Fruit fly (Drosophila melanogaster): Measurements from ENCODE around the gene knrl.

DNA sequence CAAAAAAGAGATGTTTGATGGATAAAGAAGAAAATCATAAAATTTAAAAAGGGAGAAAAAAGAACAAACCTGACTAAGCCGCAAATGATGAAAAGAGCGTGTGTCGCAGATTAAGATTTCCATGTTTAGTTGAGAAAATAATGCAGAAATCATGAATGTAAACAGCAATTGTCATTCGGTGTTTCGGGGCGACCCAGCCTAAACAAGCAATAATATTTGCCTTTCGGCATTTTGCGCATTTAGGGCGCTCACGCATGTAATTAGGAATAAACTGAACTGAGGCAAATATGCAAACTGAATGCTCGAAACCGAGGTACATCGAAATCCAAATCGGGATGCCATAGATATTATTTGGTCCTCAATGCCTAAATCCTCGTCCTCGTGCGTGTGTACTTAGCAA, 8.7 kb upstream of the knrl start:
- TF ChIP-seq svp (GFP tag), result no peak
- TF ChIP-seq fd59A (GFP tag; optimal IDR thresholded peaks at IDR 0.05), result no peak
- TF ChIP-seq Hr38 (GFP tag; optimal IDR thresholded peaks at IDR 0.05), result no peak
- no peak for TF ChIP-seq CG11762 (GFP tag; optimal IDR thresholded peaks at IDR 0.05; ENCODE audit: insufficient read depth)
- TF ChIP-seq CG10669 (GFP tag; optimal IDR thresholded peaks at IDR 0.05), result no peak
- TF ChIP-seq CG16779 (tag; optimal IDR thresholded peaks at IDR 0.05), result no peak
- no peak for TF ChIP-seq fd85E (GFP tag; optimal IDR thresholded peaks at IDR 0.05)
- no peak for TF ChIP-seq CG8119 (GFP tag; IDR thresholded peaks at IDR 0.05)
- TF ChIP-seq Eip75B (GFP tag; optimal IDR thresholded peaks at IDR 0.05), result no peak
- TF ChIP-seq Hr39 (GFP tag; optimal IDR thresholded peaks at IDR 0.05), result no peak
